Worm (Caenorhabditis elegans) whole organism, midembryonic: ENCODE results near the gene ptr-24.

Experiments
- T22C8.4 ChIP-seq: fragments of 200-800 bp; sonication (Bioruptor generic); IDR thresholded peaks from 2 replicates; pipeline ENCODE4 v1.3.6; 2022; ENCODE audit warnings: missing genetic modification characterization, missing compliant biosample characterization
- cog-1 ChIP-seq: sonication (generic microtip); optimal IDR thresholded peaks from 2 replicates; lab custom pipeline; 2016; ENCODE audit warnings: missing genetic modification characterization, missing compliant biosample characterization
- flt-1 ChIP-seq: fragments of 200-800 bp; sonication (Bioruptor generic); IDR thresholded peaks from 2 replicates; pipeline ENCODE4 v1.3.6; 2022; ENCODE audit warnings: missing genetic modification characterization, missing compliant biosample characterization
- klf-2 ChIP-seq: fragments of 200-800 bp; sonication (Bioruptor generic); conservative IDR thresholded peaks from 2 replicates; pipeline ENCODE4 v1.3.6; 2022; ENCODE audit warnings: missing genetic modification reagents, missing genetic modification characterization, missing compliant biosample characterization
- med-1 ChIP-seq: sonication (generic microtip); optimal IDR thresholded peaks from 2 replicates; lab custom pipeline; 2017; ENCODE audit warnings: missing genetic modification characterization, mild to moderate bottlenecking, missing compliant biosample characterization, antibody characterized with exemption, missing genetic modification reagents; ENCODE audit not compliant: insufficient read depth
- ref-1 ChIP-seq: fragments of 200-800 bp; sonication (Bioruptor generic); conservative IDR thresholded peaks from 2 replicates; pipeline ENCODE4 v1.3.6; 2022; ENCODE audit warnings: missing genetic modification reagents, missing genetic modification characterization, missing compliant biosample characterization
- tab-1 ChIP-seq: fragments of 200-800 bp; sonication (Bioruptor generic); IDR thresholded peaks from 2 replicates; pipeline ENCODE4 v1.3.6; 2022; ENCODE audit warnings: missing genetic modification characterization, missing compliant biosample characterization
- ztf-23 ChIP-seq: fragments of 200-800 bp; sonication (Bioruptor generic); IDR thresholded peaks from 2 replicates; pipeline ENCODE4 v1.3.6; 2022; ENCODE audit warnings: missing genetic modification reagents, missing genetic modification characterization, missing compliant biosample characterization
- ztf-29 ChIP-seq: fragments of 200-800 bp; sonication (Bioruptor generic); IDR thresholded peaks from 2 replicates; pipeline ENCODE4 v1.3.6; 2022; ENCODE audit warnings: missing genetic modification reagents, missing genetic modification characterization, missing compliant biosample characterization

The ptr-24 gene

ce11 chrX:13337728-13338127, at the start of gene ptr-24:
ptr-24 (plus strand) TSS chrX:13338028.
- no peak for TF ChIP-seq tab-1 (GFP tag; lab: Robert Waterston, UW)
- TF ChIP-seq ztf-23 (GFP tag; lab: Robert Waterston, UW) = no peak
- no peak for TF ChIP-seq ztf-29
- TF ChIP-seq flt-1 = no peak
- no peak for TF ChIP-seq T22C8.4 (GFP tag; lab: Robert Waterston, UW)
- TF ChIP-seq cog-1 (tag; lab: Kevin White, UChicago) = no peak
- TF ChIP-seq med-1 (GFP tag; lab: Kevin White, UChicago) = no peak
- TF ChIP-seq klf-2 (GFP tag; lab: Robert Waterston, UW) = no peak
- no peak for TF ChIP-seq ref-1 (GFP tag; lab: Robert Waterston, UW)

DNA sequence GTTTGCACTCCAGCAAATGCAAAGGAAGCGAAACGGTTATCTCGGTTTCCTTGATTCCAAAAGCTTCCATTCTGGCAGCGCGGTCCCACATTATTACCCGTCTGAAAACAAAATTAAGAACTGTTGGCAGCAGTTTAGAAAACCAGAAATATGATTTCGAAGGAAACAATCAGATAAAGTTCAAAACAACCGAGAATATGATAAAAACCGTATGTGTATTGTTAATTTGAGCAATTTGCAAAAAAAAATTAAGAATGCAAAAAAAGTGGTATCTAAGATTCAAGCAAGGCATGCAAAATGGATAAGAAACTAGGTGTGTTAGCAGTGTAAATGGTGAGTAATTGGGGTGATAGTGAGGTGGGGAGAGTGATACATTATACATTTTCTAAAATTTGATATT, 49.1 kb upstream of the ptr-24 start, which contains the start of gene R04D3.4:
TSS of gene R04D3.4 (minus strand) at position 101 of the 400 bp plus-strand sequence.
- no peak for TF ChIP-seq tab-1 (GFP tag; lab: Robert Waterston, UW)
- TF ChIP-seq cog-1 (tag; lab: Kevin White, UChicago) = no peak
- no peak for TF ChIP-seq med-1 (GFP tag; lab: Kevin White, UChicago)
- no peak for TF ChIP-seq klf-2 (GFP tag; lab: Robert Waterston, UW)
- TF ChIP-seq flt-1 = no peak
- no peak for TF ChIP-seq ztf-23 (GFP tag; lab: Robert Waterston, UW)
- TF ChIP-seq T22C8.4 (GFP tag; lab: Robert Waterston, UW) = no peak
- TF ChIP-seq ztf-29 = no peak
- no peak for TF ChIP-seq ref-1 (GFP tag; lab: Robert Waterston, UW)

- TF ChIP-seq ref-1 (GFP tag; lab: Robert Waterston, UW) = no peak
These were observed 47.3 kb upstream of the ptr-24 start, which contains the start of gene R04D3.3 for ce11 chrX:13290531-13290930. R04D3.3 (minus strand) TSS chrX:13290631.

DNA sequence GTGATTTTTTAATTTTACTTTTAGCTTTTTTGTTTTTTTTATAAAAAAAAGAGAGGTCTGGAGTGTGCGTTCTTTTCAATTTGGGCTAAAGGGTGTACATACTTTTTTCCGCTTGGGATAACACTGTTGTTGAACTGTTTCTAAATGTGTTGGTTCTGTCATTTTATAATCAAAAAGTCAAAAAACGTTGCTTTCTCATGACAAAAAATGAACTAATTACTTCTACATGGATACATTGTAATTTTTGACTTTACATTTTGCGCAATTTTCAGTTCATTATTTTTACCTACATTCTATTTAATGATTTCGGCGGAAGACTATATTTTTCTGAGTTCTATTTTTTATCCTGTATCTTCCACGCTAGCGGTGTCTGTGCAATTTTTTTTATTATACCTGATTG, 46.3 kb upstream of the ptr-24 start, which contains the start of gene srd-38:
TSS of gene srd-38 (plus strand) at position 301 of the 400 bp plus-strand sequence.
- no peak for TF ChIP-seq ztf-23 (GFP tag; lab: Robert Waterston, UW)

DNA sequence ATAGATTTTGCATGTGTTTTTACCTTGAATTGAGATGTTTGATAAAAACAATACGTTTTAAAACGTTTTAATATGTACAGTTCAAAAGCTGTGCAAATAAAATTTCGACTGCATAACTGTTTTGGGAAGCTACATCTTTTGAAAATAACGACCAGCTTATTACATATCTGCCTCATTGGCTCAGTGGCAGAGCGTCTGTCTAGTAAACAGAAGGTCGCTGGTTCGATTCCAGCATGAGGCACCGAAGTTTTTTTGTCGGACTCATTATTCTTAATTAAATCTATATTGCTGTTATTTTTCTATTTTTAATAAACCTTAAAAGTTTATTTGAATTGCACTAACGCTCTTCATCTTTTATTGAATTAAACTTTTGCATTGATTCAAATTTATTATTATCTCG, 44.8 kb upstream of the ptr-24 start:
- no peak for TF ChIP-seq flt-1
- TF ChIP-seq ref-1 (GFP tag; lab: Robert Waterston, UW) = no peak
- no peak for TF ChIP-seq klf-2 (GFP tag; lab: Robert Waterston, UW)
- no peak for TF ChIP-seq ztf-29
- TF ChIP-seq T22C8.4 (GFP tag; lab: Robert Waterston, UW) = no peak
- no peak for TF ChIP-seq ztf-23 (GFP tag; lab: Robert Waterston, UW)
- no peak for TF ChIP-seq med-1 (GFP tag; lab: Kevin White, UChicago)
- TF ChIP-seq cog-1 (tag; lab: Kevin White, UChicago) = no peak
- no peak for TF ChIP-seq tab-1 (GFP tag; lab: Robert Waterston, UW)

DNA sequence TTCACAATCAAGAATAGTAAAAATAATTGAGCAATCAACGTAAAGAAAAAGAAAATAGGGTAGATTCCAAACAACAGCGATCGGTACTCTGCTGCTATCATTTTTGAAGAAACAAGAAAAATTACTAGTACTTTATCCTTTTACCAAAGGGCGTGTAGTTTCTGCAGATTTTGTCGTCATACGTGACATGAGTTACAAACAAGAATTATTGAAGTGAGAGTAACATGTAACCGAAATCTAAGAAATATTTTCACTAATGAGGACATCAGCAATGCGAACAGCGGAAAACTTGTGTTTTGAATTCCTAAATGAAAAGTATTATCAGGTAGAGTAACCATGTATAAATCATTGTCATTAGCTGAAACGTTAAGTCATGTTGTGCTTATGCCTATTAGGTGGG, 43.2 kb upstream of the ptr-24 start, which contains the start of gene srd-36:
TSS of gene srd-36 (minus strand) at position 101 of the 400 bp plus-strand sequence.
- TF ChIP-seq med-1 (GFP tag; lab: Kevin White, UChicago) (no peak), ref-1 (GFP tag; lab: Robert Waterston, UW) (no peak), cog-1 (tag; lab: Kevin White, UChicago) (no peak), ztf-23 (GFP tag; lab: Robert Waterston, UW) (no peak), ztf-29 (no peak), T22C8.4 (GFP tag; lab: Robert Waterston, UW) (no peak), klf-2 (GFP tag; lab: Robert Waterston, UW) (no peak), flt-1 (no peak), tab-1 (GFP tag; lab: Robert Waterston, UW) (no peak)

- TF ChIP-seq med-1 (GFP tag; lab: Kevin White, UChicago) (no peak), T22C8.4 (GFP tag; lab: Robert Waterston, UW) (no peak), ztf-23 (GFP tag; lab: Robert Waterston, UW) (no peak), ref-1 (GFP tag; lab: Robert Waterston, UW) (no peak), tab-1 (GFP tag; lab: Robert Waterston, UW) (no peak), ztf-29 (no peak), cog-1 (tag; lab: Kevin White, UChicago) (no peak), klf-2 (GFP tag; lab: Robert Waterston, UW) (no peak), flt-1 (no peak)
These were observed 37.3 kb upstream of the ptr-24 start, which contains the start of gene srd-39 for ce11 chrX:13300503-13300902. srd-39 (minus strand) TSS chrX:13300603.

DNA sequence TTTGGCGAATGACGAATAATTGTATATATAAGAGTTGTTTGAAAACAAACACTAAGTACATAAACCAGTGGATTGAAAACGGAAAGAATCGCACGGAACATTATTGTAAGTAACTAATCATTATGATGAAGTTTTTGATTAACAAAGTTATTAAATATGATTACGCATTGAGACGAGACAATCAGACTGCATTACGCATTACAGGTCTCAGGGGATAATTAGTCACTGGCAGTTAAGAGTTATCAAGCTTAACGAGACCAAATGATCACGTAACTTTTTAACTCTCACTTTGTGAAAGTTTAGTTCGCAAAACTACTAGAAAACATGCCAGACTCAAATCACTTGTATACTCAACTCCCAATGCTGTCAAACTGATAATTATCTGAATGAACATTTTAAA, 34.5 kb upstream of the ptr-24 start, which contains the start of gene srd-42:
TSS of gene srd-42 (minus strand) at position 101 of the 400 bp plus-strand sequence.
- TF ChIP-seq cog-1 (tag; lab: Kevin White, UChicago) = no peak
- no peak for TF ChIP-seq T22C8.4 (GFP tag; lab: Robert Waterston, UW)
- TF ChIP-seq ztf-29 = no peak
- TF ChIP-seq flt-1 = no peak
- TF ChIP-seq klf-2 (GFP tag; lab: Robert Waterston, UW) = no peak
- no peak for TF ChIP-seq tab-1 (GFP tag; lab: Robert Waterston, UW)
- no peak for TF ChIP-seq ztf-23 (GFP tag; lab: Robert Waterston, UW)
- no peak for TF ChIP-seq med-1 (GFP tag; lab: Kevin White, UChicago)
- TF ChIP-seq ref-1 (GFP tag; lab: Robert Waterston, UW) = no peak

ce11 chrX:13305779-13306178, 32.0 kb upstream of the ptr-24 start, which contains the start of gene srd-43:
srd-43 (minus strand) TSS chrX:13305844.
- TF ChIP-seq ztf-29 (no peak), med-1 (GFP tag; lab: Kevin White, UChicago) (no peak), T22C8.4 (GFP tag; lab: Robert Waterston, UW) (no peak), ref-1 (GFP tag; lab: Robert Waterston, UW) (no peak), klf-2 (GFP tag; lab: Robert Waterston, UW) (no peak), cog-1 (tag; lab: Kevin White, UChicago) (no peak), tab-1 (GFP tag; lab: Robert Waterston, UW) (no peak), ztf-23 (GFP tag; lab: Robert Waterston, UW) (no peak)
